Worm (Caenorhabditis elegans) whole organism, mixed stage, embryonic: ENCODE measurements around the gene sel-1.

Experiments used
- M03D4.4 ChIP-seq: sonication (generic microtip); optimal IDR thresholded peaks from 2 replicates; lab custom pipeline; 2017; ENCODE audit warnings: mild to moderate bottlenecking, missing genetic modification characterization, missing compliant biosample characterization
- bed-3 ChIP-seq: fragments of 200-800 bp; sonication (Bioruptor generic); optimal IDR thresholded peaks from 3 replicates; lab custom pipeline; 2018; ENCODE audit warnings: mild to moderate bottlenecking, missing genetic modification characterization, moderate library complexity, missing compliant biosample characterization
- blmp-1 ChIP-seq: fragments of 150-350 bp; optimal IDR thresholded peaks from 2 replicates; lab custom pipeline; 2014; ENCODE audit warnings: missing biosample characterization, missing genetic modification characterization
- ceh-43 ChIP-seq: fragments of 200-800 bp; sonication (Bioruptor generic); optimal IDR thresholded peaks from 2 replicates; lab custom pipeline; 2018; ENCODE audit warnings: mild to moderate bottlenecking, missing genetic modification characterization, moderate library complexity, missing compliant biosample characterization
- ceh-83 ChIP-seq: fragments of 200-800 bp; sonication (Bioruptor generic); optimal IDR thresholded peaks from 2 replicates; lab custom pipeline; 2018; ENCODE audit warnings: mild to moderate bottlenecking, missing genetic modification characterization, missing compliant biosample characterization
- ces-1 ChIP-seq: fragments of 150-350 bp; optimal IDR thresholded peaks from 2 replicates; lab custom pipeline; 2014; ENCODE audit warnings: missing biosample characterization, missing genetic modification reagents, missing genetic modification characterization
- cnd-1 ChIP-seq: fragments of 200-800 bp; sonication (Bioruptor generic); optimal IDR thresholded peaks from 2 replicates; lab custom pipeline; 2018; ENCODE audit warnings: mild to moderate bottlenecking, missing genetic modification characterization, missing compliant biosample characterization
- drap-1 ChIP-seq: fragments of 200-800 bp; sonication (Bioruptor generic); optimal IDR thresholded peaks from 3 replicates; lab custom pipeline; 2018; ENCODE audit warnings: mild to moderate bottlenecking, missing genetic modification characterization, missing compliant biosample characterization
- elt-1 ChIP-seq: sonication (generic microtip); optimal IDR thresholded peaks from 2 replicates; lab custom pipeline; 2017; ENCODE audit warnings: missing genetic modification characterization, mild to moderate bottlenecking, missing compliant biosample characterization, antibody characterized with exemption, moderate library complexity, borderline replicate concordance; ENCODE audit not compliant: insufficient read depth
- elt-3 ChIP-seq: fragments of 150-350 bp; optimal IDR thresholded peaks from 2 replicates; lab custom pipeline; 2014; ENCODE audit warnings: missing biosample characterization, missing genetic modification characterization
- ham-2 ChIP-seq: fragments of 200-800 bp; sonication (Bioruptor generic); optimal IDR thresholded peaks from 2 replicates; lab custom pipeline; 2018; ENCODE audit warnings: mild to moderate bottlenecking, missing genetic modification characterization, missing compliant biosample characterization
- hlh-1 ChIP-seq: fragments of 150-350 bp; optimal IDR thresholded peaks from 2 replicates; lab custom pipeline; 2014; ENCODE audit warnings: missing biosample characterization, missing genetic modification reagents, missing genetic modification characterization
- lin-13 ChIP-seq: fragments of 150-350 bp; optimal IDR thresholded peaks from 2 replicates; lab custom pipeline; 2014; ENCODE audit warnings: missing biosample characterization, missing genetic modification characterization
- lin-32 ChIP-seq: fragments of 200-800 bp; sonication (Bioruptor generic); optimal IDR thresholded peaks from 2 replicates; lab custom pipeline; 2018; ENCODE audit warnings: mild to moderate bottlenecking, missing genetic modification characterization, missing compliant biosample characterization
- lsy-2 ChIP-seq: fragments of 150-350 bp; optimal IDR thresholded peaks from 2 replicates; lab custom pipeline; 2014; ENCODE audit warnings: missing biosample characterization, missing genetic modification characterization
- mab-5 ChIP-seq: fragments of 150-350 bp; optimal IDR thresholded peaks from 2 replicates; lab custom pipeline; 2014; ENCODE audit warnings: missing biosample characterization, missing genetic modification characterization
- mep-1 ChIP-seq: fragments of 150-350 bp; optimal IDR thresholded peaks from 2 replicates; lab custom pipeline; 2017; ENCODE audit warnings: missing biosample characterization, missing genetic modification reagents, missing genetic modification characterization, inconsistent platforms
- mls-2 ChIP-seq: sonication (generic microtip); optimal IDR thresholded peaks from 2 replicates; lab custom pipeline; 2016; ENCODE audit warnings: mild to moderate bottlenecking, missing genetic modification characterization, moderate library complexity, missing compliant biosample characterization
- nhr-12 ChIP-seq: fragments of 150-350 bp; optimal IDR thresholded peaks from 2 replicates; lab custom pipeline; 2014; ENCODE audit warnings: missing biosample characterization, missing genetic modification characterization
- nhr-237 ChIP-seq: fragments of 150-350 bp; optimal IDR thresholded peaks from 2 replicates; lab custom pipeline; 2014; ENCODE audit warnings: missing biosample characterization, missing genetic modification characterization
- nhr-28 ChIP-seq: fragments of 150-350 bp; optimal IDR thresholded peaks from 2 replicates; lab custom pipeline; 2014; ENCODE audit warnings: missing biosample characterization, missing genetic modification characterization
- nhr-76 ChIP-seq: sonication (generic microtip); optimal IDR thresholded peaks from 2 replicates; lab custom pipeline; 2017; ENCODE audit warnings: missing biosample characterization, missing genetic modification characterization
- pha-4 ChIP-seq: fragments of 150-350 bp; optimal IDR thresholded peaks from 2 replicates; lab custom pipeline; 2018; ENCODE audit warnings: missing biosample characterization, missing genetic modification reagents, missing genetic modification characterization
- sem-2 ChIP-seq: fragments of 200-800 bp; sonication (Bioruptor generic); optimal IDR thresholded peaks from 2 replicates; lab custom pipeline; 2018; ENCODE audit warnings: mild to moderate bottlenecking, missing genetic modification characterization, missing compliant biosample characterization
- snpc-4 ChIP-seq: fragments of 150-350 bp; optimal IDR thresholded peaks from 2 replicates; lab custom pipeline; 2014; ENCODE audit warnings: missing biosample characterization, missing genetic modification characterization
- sptf-1 ChIP-seq: sonication (generic microtip); optimal IDR thresholded peaks from 2 replicates; lab custom pipeline; 2017; ENCODE audit warnings: mild to moderate bottlenecking, missing genetic modification characterization, moderate library complexity, missing compliant biosample characterization
- tbx-8 ChIP-seq: fragments of 200-800 bp; sonication (Bioruptor generic); optimal IDR thresholded peaks from 2 replicates; lab custom pipeline; 2018; ENCODE audit warnings: mild to moderate bottlenecking, missing genetic modification characterization, moderate library complexity, missing compliant biosample characterization
- unc-120 ChIP-seq: sonication (generic microtip); optimal IDR thresholded peaks from 2 replicates; lab custom pipeline; 2017; ENCODE audit warnings: missing genetic modification characterization, missing compliant biosample characterization; ENCODE audit not compliant: poor library complexity, severe bottlenecking
- unc-39 ChIP-seq: fragments of 150-350 bp; optimal IDR thresholded peaks from 2 replicates; lab custom pipeline; 2014; ENCODE audit warnings: missing biosample characterization, missing genetic modification characterization
- unc-62 ChIP-seq: fragments of 150-350 bp; optimal IDR thresholded peaks from 2 replicates; lab custom pipeline; 2014; ENCODE audit warnings: missing biosample characterization, missing genetic modification reagents, missing genetic modification characterization
- zip-8 ChIP-seq: fragments of 150-350 bp; optimal IDR thresholded peaks from 2 replicates; lab custom pipeline; 2014; ENCODE audit warnings: missing biosample characterization, missing genetic modification characterization
- ztf-11 ChIP-seq: fragments of 150-350 bp; optimal IDR thresholded peaks from 2 replicates; lab custom pipeline; 2014; ENCODE audit warnings: missing biosample characterization, missing genetic modification characterization

Gene sel-1

ce11 chrV:12596795-12597194, 36.3 kb downstream of the sel-1 start:
- TF ChIP-seq mab-5 (no peak), bed-3 (GFP tag; lab: Kevin White, UChicago) (peak; percentile 64), tbx-8 (GFP tag; lab: Kevin White, UChicago) (peak; percentile 69), hlh-1 (peak; percentile 53), ces-1 (GFP tag; lab: Kevin White, UChicago) (no peak), unc-39 (tag; lab: Kevin White, UChicago) (no peak), sptf-1 (tag; lab: Kevin White, UChicago) (peak; percentile 85), pha-4 (tag; lab: Kevin White, UChicago) (peak; percentile 63), sem-2 (peak; percentile 67), unc-120 (tag; lab: Kevin White, UChicago) (peak; percentile 42), lin-13 (tag; lab: Kevin White, UChicago) (peak; percentile 25), ceh-83 (GFP tag; lab: Kevin White, UChicago) (peak; percentile 82), elt-3 (tag; lab: Kevin White, UChicago) (no peak), cnd-1 (peak; percentile 78), blmp-1 (tag; lab: Kevin White, UChicago) (no peak), ztf-11 (tag; lab: Kevin White, UChicago) (no peak), ham-2 (GFP tag; lab: Kevin White, UChicago) (peak; percentile 63), mls-2 (tag; lab: Kevin White, UChicago) (peak; percentile 87), nhr-12 (tag; lab: Kevin White, UChicago) (no peak), drap-1 (GFP tag; lab: Kevin White, UChicago) (peak; percentile 83), unc-62 (no peak), M03D4.4 (peak; percentile 84), zip-8 (tag; lab: Kevin White, UChicago) (no peak), snpc-4 (no peak), mep-1 (tag; lab: Kevin White, UChicago) (no peak), ceh-43 (GFP tag; lab: Kevin White, UChicago) (peak; percentile 59), lsy-2 (tag; lab: Kevin White, UChicago) (peak; percentile 42), lin-32 (peak; percentile 48), nhr-28 (no peak)

- TF ChIP-seq mep-1 (tag; lab: Kevin White, UChicago) (no peak), lin-32 (no peak), sptf-1 (tag; lab: Kevin White, UChicago) (no peak), elt-1 (no peak), cnd-1 (no peak), zip-8 (tag; lab: Kevin White, UChicago) (no peak)
These were observed 38.6 kb downstream of the sel-1 start, which contains the start of the genes C14C10.10 and ril-2 for ce11 chrV:12599110-12599509. Gene C14C10.10 (minus strand): TSS chrV:12599128. Gene ril-2 (minus strand): TSS chrV:12599157.

- TF ChIP-seq snpc-4 (no peak), mep-1 (tag; lab: Kevin White, UChicago) (peak; percentile 1)
- TF ChIP-seq, all 35 proteins: peak for 1
These were observed 39.1 kb downstream of the sel-1 start, which contains the start of gene C14C10.5 for ce11 chrV:12599510-12600242. Gene C14C10.5 (plus strand): TSS chrV:12600192.

ce11 chrV:12601835-12602234, 41.3 kb downstream of the sel-1 start:
- no peak for TF ChIP-seq nhr-76 (tag; lab: Kevin White, UChicago)
- no peak for TF ChIP-seq cnd-1
- TF ChIP-seq hlh-1 = no peak
- no peak for TF ChIP-seq ceh-43 (GFP tag; lab: Kevin White, UChicago)
- no peak for TF ChIP-seq tbx-8 (GFP tag; lab: Kevin White, UChicago)
- no peak for TF ChIP-seq unc-120 (tag; lab: Kevin White, UChicago)
- no peak for TF ChIP-seq mab-5
- no peak for TF ChIP-seq ztf-11 (tag; lab: Kevin White, UChicago)
- no peak for TF ChIP-seq nhr-237 (tag; lab: Kevin White, UChicago)
- TF ChIP-seq snpc-4 = no peak
- no peak for TF ChIP-seq lsy-2 (tag; lab: Kevin White, UChicago)
- TF ChIP-seq unc-62 = no peak
- TF ChIP-seq, all 35 proteins: peak for 0
